Fruit fly (Drosophila melanogaster) whole organism: Measurements from ENCODE around the gene Osi6.

ENCODE experiments used
- CG8478 ChIP-seq: fragments of >200 bp; optimal IDR thresholded peaks from 2 replicates; lab custom pipeline; 2018; ENCODE audit warnings: inconsistent platforms
- Dll ChIP-seq: fragments of >200 bp; optimal IDR thresholded peaks from 2 replicates; lab custom pipeline; 2017
- EcR ChIP-seq, 2 experiments: fragments of >200 bp; optimal IDR thresholded peaks; 2 replicates each; lab custom pipeline; 2017; ENCODE audit warnings: missing biosample characterization in 2 of 2, missing genetic modification characterization in 2 of 2, missing genetic modification reagents in 2 of 2
- pan ChIP-seq: fragments of >200 bp; optimal IDR thresholded peaks from 2 replicates; lab custom pipeline; 2017
- usp ChIP-seq: fragments of >200 bp; optimal IDR thresholded peaks from 2 replicates; lab custom pipeline; 2017; ENCODE audit warnings: missing biosample characterization, missing genetic modification characterization, mixed read lengths

dm6 chr3R:6198488-6198892, 36.0 kb upstream of the Osi6 start, which contains the start of gene Osi24:
- no peak for TF ChIP-seq usp (GFP tag; lab: Kevin White, UChicago)
- no peak for TF ChIP-seq pan (lab: Kevin White, UChicago)
- TF ChIP-seq CG8478 (lab: Kevin White, UChicago): no peak
- TF ChIP-seq Dll: no peak
- TF ChIP-seq EcR (GFP tag; optimal IDR thresholded peaks at IDR 0.05; lab: Kevin White, UChicago): no peak
